Worm (Caenorhabditis elegans) whole organism, mixed stage, embryonic: ENCODE measurements around the gene prkl-1.

Experiments used
- M03D4.4 ChIP-seq: sonication (generic microtip); optimal IDR thresholded peaks from 2 replicates; lab custom pipeline; 2017; ENCODE audit warnings: mild to moderate bottlenecking, missing genetic modification characterization, missing compliant biosample characterization
- bed-3 ChIP-seq: fragments of 200-800 bp; sonication (Bioruptor generic); optimal IDR thresholded peaks from 3 replicates; lab custom pipeline; 2018; ENCODE audit warnings: mild to moderate bottlenecking, missing genetic modification characterization, moderate library complexity, missing compliant biosample characterization
- ceh-39 ChIP-seq: fragments of 150-350 bp; optimal IDR thresholded peaks from 2 replicates; lab custom pipeline; 2014; ENCODE audit warnings: missing biosample characterization, missing genetic modification characterization
- ceh-43 ChIP-seq: fragments of 200-800 bp; sonication (Bioruptor generic); optimal IDR thresholded peaks from 2 replicates; lab custom pipeline; 2018; ENCODE audit warnings: mild to moderate bottlenecking, missing genetic modification characterization, moderate library complexity, missing compliant biosample characterization
- ceh-83 ChIP-seq: fragments of 200-800 bp; sonication (Bioruptor generic); optimal IDR thresholded peaks from 2 replicates; lab custom pipeline; 2018; ENCODE audit warnings: mild to moderate bottlenecking, missing genetic modification characterization, missing compliant biosample characterization
- ces-1 ChIP-seq: fragments of 150-350 bp; optimal IDR thresholded peaks from 2 replicates; lab custom pipeline; 2014; ENCODE audit warnings: missing biosample characterization, missing genetic modification reagents, missing genetic modification characterization
- cnd-1 ChIP-seq: fragments of 200-800 bp; sonication (Bioruptor generic); optimal IDR thresholded peaks from 2 replicates; lab custom pipeline; 2018; ENCODE audit warnings: mild to moderate bottlenecking, missing genetic modification characterization, missing compliant biosample characterization
- drap-1 ChIP-seq: fragments of 200-800 bp; sonication (Bioruptor generic); optimal IDR thresholded peaks from 3 replicates; lab custom pipeline; 2018; ENCODE audit warnings: mild to moderate bottlenecking, missing genetic modification characterization, missing compliant biosample characterization
- elt-1 ChIP-seq: sonication (generic microtip); optimal IDR thresholded peaks from 2 replicates; lab custom pipeline; 2017; ENCODE audit warnings: missing genetic modification characterization, mild to moderate bottlenecking, missing compliant biosample characterization, antibody characterized with exemption, moderate library complexity, borderline replicate concordance; ENCODE audit not compliant: insufficient read depth
- elt-3 ChIP-seq: fragments of 150-350 bp; optimal IDR thresholded peaks from 2 replicates; lab custom pipeline; 2014; ENCODE audit warnings: missing biosample characterization, missing genetic modification characterization
- flh-1 ChIP-seq: fragments of 200-800 bp; sonication (Bioruptor generic); optimal IDR thresholded peaks from 2 replicates; lab custom pipeline; 2018; ENCODE audit warnings: mild to moderate bottlenecking, missing genetic modification characterization, moderate library complexity, missing compliant biosample characterization
- hlh-1 ChIP-seq: fragments of 150-350 bp; optimal IDR thresholded peaks from 2 replicates; lab custom pipeline; 2014; ENCODE audit warnings: missing biosample characterization, missing genetic modification reagents, missing genetic modification characterization
- lin-13 ChIP-seq: fragments of 150-350 bp; optimal IDR thresholded peaks from 2 replicates; lab custom pipeline; 2014; ENCODE audit warnings: missing biosample characterization, missing genetic modification characterization
- lin-32 ChIP-seq: fragments of 200-800 bp; sonication (Bioruptor generic); optimal IDR thresholded peaks from 2 replicates; lab custom pipeline; 2018; ENCODE audit warnings: mild to moderate bottlenecking, missing genetic modification characterization, missing compliant biosample characterization
- lsy-2 ChIP-seq: fragments of 150-350 bp; optimal IDR thresholded peaks from 2 replicates; lab custom pipeline; 2014; ENCODE audit warnings: missing biosample characterization, missing genetic modification characterization
- mab-5 ChIP-seq: fragments of 150-350 bp; optimal IDR thresholded peaks from 2 replicates; lab custom pipeline; 2014; ENCODE audit warnings: missing biosample characterization, missing genetic modification characterization
- mep-1 ChIP-seq: fragments of 150-350 bp; optimal IDR thresholded peaks from 2 replicates; lab custom pipeline; 2017; ENCODE audit warnings: missing biosample characterization, missing genetic modification reagents, missing genetic modification characterization, inconsistent platforms
- mls-2 ChIP-seq: sonication (generic microtip); optimal IDR thresholded peaks from 2 replicates; lab custom pipeline; 2016; ENCODE audit warnings: mild to moderate bottlenecking, missing genetic modification characterization, moderate library complexity, missing compliant biosample characterization
- nhr-12 ChIP-seq: fragments of 150-350 bp; optimal IDR thresholded peaks from 2 replicates; lab custom pipeline; 2014; ENCODE audit warnings: missing biosample characterization, missing genetic modification characterization
- nhr-2 ChIP-seq: fragments of 150-350 bp; optimal IDR thresholded peaks from 2 replicates; lab custom pipeline; 2014; ENCODE audit warnings: missing biosample characterization, missing genetic modification characterization
- nhr-237 ChIP-seq: fragments of 150-350 bp; optimal IDR thresholded peaks from 2 replicates; lab custom pipeline; 2014; ENCODE audit warnings: missing biosample characterization, missing genetic modification characterization
- nhr-28 ChIP-seq: fragments of 150-350 bp; optimal IDR thresholded peaks from 2 replicates; lab custom pipeline; 2014; ENCODE audit warnings: missing biosample characterization, missing genetic modification characterization
- nhr-76 ChIP-seq: sonication (generic microtip); optimal IDR thresholded peaks from 2 replicates; lab custom pipeline; 2017; ENCODE audit warnings: missing biosample characterization, missing genetic modification characterization
- pha-4 ChIP-seq: fragments of 150-350 bp; optimal IDR thresholded peaks from 2 replicates; lab custom pipeline; 2018; ENCODE audit warnings: missing biosample characterization, missing genetic modification reagents, missing genetic modification characterization
- sem-2 ChIP-seq: fragments of 200-800 bp; sonication (Bioruptor generic); optimal IDR thresholded peaks from 2 replicates; lab custom pipeline; 2018; ENCODE audit warnings: mild to moderate bottlenecking, missing genetic modification characterization, missing compliant biosample characterization
- snpc-4 ChIP-seq: fragments of 150-350 bp; optimal IDR thresholded peaks from 2 replicates; lab custom pipeline; 2014; ENCODE audit warnings: missing biosample characterization, missing genetic modification characterization
- sptf-1 ChIP-seq: sonication (generic microtip); optimal IDR thresholded peaks from 2 replicates; lab custom pipeline; 2017; ENCODE audit warnings: mild to moderate bottlenecking, missing genetic modification characterization, moderate library complexity, missing compliant biosample characterization
- tbx-8 ChIP-seq: fragments of 200-800 bp; sonication (Bioruptor generic); optimal IDR thresholded peaks from 2 replicates; lab custom pipeline; 2018; ENCODE audit warnings: mild to moderate bottlenecking, missing genetic modification characterization, moderate library complexity, missing compliant biosample characterization
- unc-120 ChIP-seq: sonication (generic microtip); optimal IDR thresholded peaks from 2 replicates; lab custom pipeline; 2017; ENCODE audit warnings: missing genetic modification characterization, missing compliant biosample characterization; ENCODE audit not compliant: poor library complexity, severe bottlenecking
- unc-39 ChIP-seq: fragments of 150-350 bp; optimal IDR thresholded peaks from 2 replicates; lab custom pipeline; 2014; ENCODE audit warnings: missing biosample characterization, missing genetic modification characterization
- unc-62 ChIP-seq: fragments of 150-350 bp; optimal IDR thresholded peaks from 2 replicates; lab custom pipeline; 2014; ENCODE audit warnings: missing biosample characterization, missing genetic modification reagents, missing genetic modification characterization
- zip-8 ChIP-seq: fragments of 150-350 bp; optimal IDR thresholded peaks from 2 replicates; lab custom pipeline; 2014; ENCODE audit warnings: missing biosample characterization, missing genetic modification characterization

prkl-1 gene

DNA sequence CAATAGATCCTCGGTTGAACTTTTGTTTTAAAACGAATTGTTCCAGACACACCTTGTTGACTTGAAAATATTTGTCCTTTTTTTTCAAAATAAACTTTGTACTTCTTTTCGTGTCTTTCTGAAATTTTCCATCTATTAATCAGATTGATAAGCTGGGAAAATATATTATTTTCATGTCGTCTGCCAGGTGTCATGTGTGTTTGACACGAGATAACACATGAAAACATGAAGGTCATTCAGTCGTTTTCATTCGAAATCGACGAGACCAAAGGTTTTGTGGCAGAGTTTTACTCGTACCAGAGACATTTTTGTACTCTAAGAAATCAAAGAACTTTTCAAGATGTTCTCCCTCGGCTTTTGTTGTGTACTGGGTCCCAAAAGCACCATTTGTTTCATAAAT is 33.9 kb upstream of the prkl-1 start:
- TF ChIP-seq mep-1 (tag; lab: Kevin White, UChicago) (no peak), M03D4.4 (tag; lab: Kevin White, UChicago) (no peak), unc-39 (no peak), ceh-39 (tag; lab: Kevin White, UChicago) (no peak), hlh-1 (no peak), mab-5 (no peak), ceh-83 (GFP tag; lab: Kevin White, UChicago) (no peak), pha-4 (tag; lab: Kevin White, UChicago) (no peak), unc-120 (tag; lab: Kevin White, UChicago) (no peak), cnd-1 (no peak)

DNA sequence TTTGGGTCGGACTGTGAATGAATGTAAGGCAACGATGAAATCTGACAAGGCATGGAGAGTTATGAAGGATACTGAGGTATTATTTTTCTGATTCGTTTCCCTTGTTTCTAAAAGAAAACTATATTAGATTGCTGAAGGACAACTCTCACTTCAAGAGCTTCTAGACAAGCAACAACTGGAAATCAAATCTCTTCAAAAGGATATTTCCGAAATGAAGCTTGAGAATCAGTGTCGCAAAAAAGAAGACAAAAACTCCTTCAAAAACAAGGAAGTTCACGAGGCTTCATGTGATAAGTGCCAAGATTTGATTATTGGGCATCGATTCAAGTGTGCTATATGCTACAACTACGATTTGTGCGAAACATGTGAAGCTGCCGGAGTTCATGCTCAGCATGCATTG is 31.9 kb upstream of the prkl-1 start:
- no peak for TF ChIP-seq nhr-2 (tag; lab: Kevin White, UChicago)
- no peak for TF ChIP-seq ces-1 (GFP tag; lab: Kevin White, UChicago)
- no peak for TF ChIP-seq snpc-4 (tag; lab: Kevin White, UChicago)
- no peak for TF ChIP-seq bed-3 (GFP tag; lab: Kevin White, UChicago)
- TF ChIP-seq pha-4 (tag; lab: Kevin White, UChicago) = no peak
- TF ChIP-seq flh-1 = no peak
- no peak for TF ChIP-seq ceh-39 (tag; lab: Kevin White, UChicago)
- TF ChIP-seq zip-8 = no peak
- no peak for TF ChIP-seq tbx-8 (GFP tag; lab: Kevin White, UChicago)
- TF ChIP-seq ceh-83 (GFP tag; lab: Kevin White, UChicago) = no peak
- no peak for TF ChIP-seq mab-5
- TF ChIP-seq sptf-1 (tag; lab: Kevin White, UChicago) = no peak
- TF ChIP-seq nhr-12 (tag; lab: Kevin White, UChicago) = no peak
- TF ChIP-seq unc-120 (tag; lab: Kevin White, UChicago) = no peak
- no peak for TF ChIP-seq sem-2
- no peak for TF ChIP-seq cnd-1
- TF ChIP-seq drap-1 = no peak
- no peak for TF ChIP-seq nhr-237 (tag; lab: Kevin White, UChicago)
- no peak for TF ChIP-seq nhr-28 (tag; lab: Kevin White, UChicago)

- TF ChIP-seq tbx-8 (GFP tag; lab: Kevin White, UChicago) = no peak
- TF ChIP-seq unc-120 (tag; lab: Kevin White, UChicago) = no peak
- no peak for TF ChIP-seq cnd-1
- no peak for TF ChIP-seq drap-1
- TF ChIP-seq ces-1 (GFP tag; lab: Kevin White, UChicago) = peak; percentile 83
- TF ChIP-seq mls-2 (tag; lab: Kevin White, UChicago) = peak; percentile 14
- TF ChIP-seq nhr-2 (tag; lab: Kevin White, UChicago) = peak; percentile 92
- TF ChIP-seq elt-3 (tag; lab: Kevin White, UChicago) = no peak
These were observed 30.5 kb upstream of the prkl-1 start, which contains the start of gene gldi-4 for ce11 chrIV:7017123-7017674. TSS of gene gldi-4 (plus strand) at chrIV:7017624.

- TF ChIP-seq ceh-39 (tag; lab: Kevin White, UChicago) = no peak
- peak; percentile 62 for TF ChIP-seq nhr-237 (tag; lab: Kevin White, UChicago)
- TF ChIP-seq cnd-1 = no peak
- TF ChIP-seq ces-1 (GFP tag; lab: Kevin White, UChicago) = peak; percentile 80
- TF ChIP-seq lsy-2 (tag; lab: Kevin White, UChicago) = peak; percentile 22
- TF ChIP-seq sem-2 = no peak
- peak; percentile 48 for TF ChIP-seq unc-62
- TF ChIP-seq snpc-4 (tag; lab: Kevin White, UChicago) = no peak
- TF ChIP-seq lin-13 = no peak
- peak; percentile 13 for TF ChIP-seq unc-120 (tag; lab: Kevin White, UChicago)
- TF ChIP-seq ceh-83 (GFP tag; lab: Kevin White, UChicago) = no peak
- no peak for TF ChIP-seq elt-1 (tag; lab: Kevin White, UChicago)
- no peak for TF ChIP-seq sptf-1 (tag; lab: Kevin White, UChicago)
These were observed 29.8 kb upstream of the prkl-1 start for ce11 chrIV:7016502-7016901.

- TF ChIP-seq ceh-43 (GFP tag; lab: Kevin White, UChicago) (no peak), snpc-4 (tag; lab: Kevin White, UChicago) (no peak), cnd-1 (no peak), pha-4 (tag; lab: Kevin White, UChicago) (no peak), mep-1 (tag; lab: Kevin White, UChicago) (no peak), lin-13 (no peak), hlh-1 (no peak), nhr-76 (no peak), nhr-237 (tag; lab: Kevin White, UChicago) (no peak), lsy-2 (tag; lab: Kevin White, UChicago) (no peak), ces-1 (GFP tag; lab: Kevin White, UChicago) (no peak), lin-32 (no peak), sem-2 (no peak), elt-3 (tag; lab: Kevin White, UChicago) (no peak), unc-120 (tag; lab: Kevin White, UChicago) (no peak), ceh-39 (tag; lab: Kevin White, UChicago) (no peak)
These were observed 26.2 kb upstream of the prkl-1 start for ce11 chrIV:7012731-7013445.
